Fruit fly (Drosophila melanogaster): Measurements from ENCODE around the gene spn-D.

spn-D gene

DNA sequence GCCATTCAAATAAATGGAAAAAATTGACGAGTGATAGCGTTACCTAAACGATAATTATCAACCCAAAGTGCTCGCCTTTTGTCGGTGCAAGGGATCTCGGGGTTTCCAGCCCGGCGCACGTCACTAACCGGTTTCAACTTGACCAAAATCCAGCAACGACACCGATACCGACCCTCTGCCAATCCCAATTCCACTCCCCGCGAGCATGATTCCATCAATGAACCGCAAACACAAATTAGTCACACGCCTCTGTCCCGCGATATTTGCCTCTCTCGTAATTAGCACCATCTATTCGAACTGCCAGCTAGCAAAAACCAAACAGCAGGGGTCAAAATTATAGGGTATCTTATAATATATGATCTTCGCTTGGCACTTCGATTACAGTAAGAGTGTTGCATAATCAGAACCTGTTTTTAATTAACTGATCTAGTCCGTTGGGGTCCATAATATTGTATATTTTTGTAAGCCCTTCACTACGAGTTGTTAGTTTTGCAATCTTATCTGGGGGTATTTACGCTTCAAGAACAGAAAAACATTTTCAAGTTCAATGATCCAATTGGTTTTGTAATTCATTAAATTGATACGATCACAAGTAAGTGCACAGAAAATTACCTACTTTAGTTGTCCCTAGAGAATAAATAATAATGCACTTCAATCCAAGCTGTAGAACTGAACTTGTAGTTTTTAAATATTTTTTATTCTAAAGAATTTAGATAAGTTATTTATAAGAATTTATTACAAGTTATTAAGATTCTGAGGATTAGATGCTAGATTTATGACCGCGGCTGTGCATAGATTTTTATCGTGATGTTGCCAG is 12.2 kb upstream of the spn-D start (continued):
- TF ChIP-seq otp (GFP tag; IDR thresholded peaks at IDR 0.05) (peak; percentile 57; the same call in 1 of the 3 replicates), TFAM (GFP tag; optimal IDR thresholded peaks at IDR 0.05) (no peak), CrebB (tag; optimal IDR thresholded peaks at IDR 0.05) (no peak), CG3281 (GFP tag; optimal IDR thresholded peaks at IDR 0.05) (peak; percentile 85), hth (optimal IDR thresholded peaks at IDR 0.05) (no peak), CG9215 (GFP tag; IDR thresholded peaks at IDR 0.05) (peak; percentile 36), lab (GFP tag; optimal IDR thresholded peaks at IDR 0.05) (peak; percentile 69), CG17568 (GFP tag; optimal IDR thresholded peaks at IDR 0.05) (no peak), jumu (GFP tag; optimal IDR thresholded peaks at IDR 0.05) (no peak), unpg (GFP tag; optimal IDR thresholded peaks at IDR 0.05) (peak; percentile 50), CG31441 (GFP tag; IDR thresholded peaks at IDR 0.05) (peak; percentile 70), CG12104 (GFP tag; optimal IDR thresholded peaks at IDR 0.05) (peak; percentile 61), Ada2b (GFP tag; IDR thresholded peaks at IDR 0.05) (no peak), CG12236 (GFP tag; optimal IDR thresholded peaks at IDR 0.05) (no peak), bbx (GFP tag; IDR thresholded peaks at IDR 0.05; ENCODE audit: partially characterized antibody) (no peak), vfl (GFP tag; optimal IDR thresholded peaks at IDR 0.05) (no peak), fu2 (GFP tag; optimal IDR thresholded peaks at IDR 0.05) (no peak), schlank (tag; optimal IDR thresholded peaks at IDR 0.05) (no peak), CG7556 (GFP tag; optimal IDR thresholded peaks at IDR 0.05) (peak; percentile 67), eve (GFP tag; optimal IDR thresholded peaks at IDR 0.05) (no peak), CG10321 (GFP tag; IDR thresholded peaks at IDR 0.05) (peak; percentile 11; the same call in 1 of the 2 replicates), CG3163 (GFP tag; optimal IDR thresholded peaks at IDR 0.05) (no peak), CG2199 (GFP tag; IDR thresholded peaks at IDR 0.05) (no peak), Bgb (GFP tag; IDR thresholded peaks at IDR 0.05; ENCODE audit: partially characterized antibody) (no peak), CG18619 (GFP tag; optimal IDR thresholded peaks at IDR 0.05) (peak; percentile 65), CG2678 (tag; optimal IDR thresholded peaks at IDR 0.05) (peak; percentile 65), CG31388 (GFP tag; optimal IDR thresholded peaks at IDR 0.05) (no peak), Jarid2 (GFP tag; optimal IDR thresholded peaks at IDR 0.05) (no peak), ewg (GFP tag; optimal IDR thresholded peaks at IDR 0.05) (no peak), dmrt99B (tag; optimal IDR thresholded peaks at IDR 0.05) (peak; percentile 51), seq (GFP tag; IDR thresholded peaks at IDR 0.05) (no peak), Sox102F (GFP tag; optimal IDR thresholded peaks at IDR 0.05) (peak; percentile 25), CG12744 (GFP tag; optimal IDR thresholded peaks at IDR 0.05) (no peak), CG16815 (GFP tag; optimal IDR thresholded peaks at IDR 0.05) (peak; percentile 34), HLH54F (GFP tag; optimal IDR thresholded peaks at IDR 0.05) (peak; percentile 37), Xrp1 (GFP tag; IDR thresholded peaks at IDR 0.05) (peak; percentile 20; the same call in 1 of the 2 replicates), CG7372 (GFP tag; IDR thresholded peaks at IDR 0.05) (no peak), CG1603 (tag; optimal IDR thresholded peaks at IDR 0.05) (no peak), Dll (GFP tag; IDR thresholded peaks at IDR 0.05; ENCODE audit: partially characterized antibody) (no peak), Asciz (GFP tag; optimal IDR thresholded peaks at IDR 0.05) (no peak), odd (GFP tag; optimal IDR thresholded peaks at IDR 0.05) (peak; percentile 39), H2.0 (GFP tag; IDR thresholded peaks at IDR 0.05) (0 out of 2 replicates have a peak, but pooled peaks have one; percentile 5), CG34224 (GFP tag; IDR thresholded peaks at IDR 0.05; ENCODE audit: partially characterized antibody) (no peak), en (GFP tag; optimal IDR thresholded peaks at IDR 0.05) (no peak), CG15011 (GFP tag; optimal IDR thresholded peaks at IDR 0.05) (peak; percentile 26), Dip2 (GFP tag; IDR thresholded peaks at IDR 0.05) (no peak), CG14860 (GFP tag; IDR thresholded peaks at IDR 0.05; ENCODE audit: partially characterized antibody) (no peak), CG10209 (GFP tag; optimal IDR thresholded peaks at IDR 0.05) (peak; percentile 71), CG4730 (GFP tag; IDR thresholded peaks at IDR 0.05) (no peak)

Data from whole organism, embryonic.